Worm (Caenorhabditis elegans) whole organism, L3 larva: ENCODE data around the gene nhr-213.
"Not testable (repeated sequence)": the region's sequence is repeated elsewhere in the genome, so short reads cannot be mapped to it uniquely, and the experiment has no call there.

Experiments
- daf-12 ChIP-seq: fragments of 150-350 bp; optimal IDR thresholded peaks from 2 replicates; lab custom pipeline; 2014; ENCODE audit warnings: missing biosample characterization, missing genetic modification reagents, missing genetic modification characterization
- lin-15B ChIP-seq: fragments of 150-350 bp; optimal IDR thresholded peaks from 2 replicates; lab custom pipeline; 2014; ENCODE audit warnings: missing biosample characterization, missing genetic modification characterization
- mdl-1 ChIP-seq: fragments of 150-350 bp; optimal IDR thresholded peaks from 2 replicates; lab custom pipeline; 2014; ENCODE audit warnings: missing biosample characterization, missing genetic modification characterization
- nfya-1 ChIP-seq: sonication (generic microtip); optimal IDR thresholded peaks from 2 replicates; lab custom pipeline; 2017; ENCODE audit warnings: missing genetic modification characterization, mild to moderate bottlenecking, missing compliant biosample characterization, antibody characterized with exemption, moderate library complexity; ENCODE audit not compliant: insufficient read depth
- nhr-237 ChIP-seq: fragments of 150-350 bp; optimal IDR thresholded peaks from 2 replicates; lab custom pipeline; 2014; ENCODE audit warnings: missing biosample characterization, missing genetic modification characterization
- pha-4 ChIP-seq: fragments of 150-350 bp; optimal IDR thresholded peaks from 2 replicates; lab custom pipeline; 2014; ENCODE audit warnings: missing biosample characterization, missing genetic modification reagents, missing genetic modification characterization
- skn-1 ChIP-seq: fragments of 150-350 bp; optimal IDR thresholded peaks from 2 replicates; lab custom pipeline; 2014; ENCODE audit warnings: missing biosample characterization, missing genetic modification characterization
- snpc-4 ChIP-seq: fragments of 150-350 bp; optimal IDR thresholded peaks from 2 replicates; lab custom pipeline; 2014; ENCODE audit warnings: missing biosample characterization, missing genetic modification characterization
- tbx-2 ChIP-seq: sonication (generic microtip); optimal IDR thresholded peaks from 2 replicates; lab custom pipeline; 2016; ENCODE audit warnings: mild to moderate bottlenecking, missing genetic modification characterization, missing compliant biosample characterization
- zag-1 ChIP-seq: fragments of 150-350 bp; optimal IDR thresholded peaks from 2 replicates; lab custom pipeline; 2014; ENCODE audit warnings: missing biosample characterization, missing genetic modification characterization

- not testable (repeated sequence) for TF ChIP-seq lin-15B (tag; lab: Kevin White, UChicago); nhr-237; daf-12 (tag; lab: Kevin White, UChicago); mdl-1 (tag; lab: Kevin White, UChicago); zag-1 (tag; lab: Kevin White, UChicago); snpc-4 (tag; lab: Kevin White, UChicago); nfya-1 (tag; lab: Kevin White, UChicago); pha-4 (tag; lab: Kevin White, UChicago); tbx-2; skn-1 (tag; lab: Kevin White, UChicago)
These were observed 9.0 kb upstream of the nhr-213 start, which contains the start of the genes F35E8.1 and F35E8.2 for ce11 chrV:15905530-15905929.
